Worm (Caenorhabditis elegans) whole organism, young adult: Measurements from ENCODE around the gene CD4.1.

Experiments used
- B0019.2 ChIP-seq: fragments of 200-800 bp; sonication (Bioruptor generic); conservative IDR thresholded peaks from 2 replicates; pipeline ENCODE4 v1.3.6; 2022; ENCODE audit warnings: missing genetic modification reagents, missing genetic modification characterization, missing compliant biosample characterization
- B0336.3 ChIP-seq: fragments of 200-800 bp; sonication (Bioruptor generic); IDR thresholded peaks from 2 replicates; pipeline ENCODE4 v1.3.6; 2022; ENCODE audit warnings: missing genetic modification characterization, missing compliant biosample characterization
- C06A6.2 ChIP-seq: fragments of 200-800 bp; sonication (Bioruptor generic); conservative IDR thresholded peaks from 2 replicates; pipeline ENCODE4 v1.3.6; 2022; ENCODE audit warnings: missing genetic modification characterization, missing compliant biosample characterization
- F33H1.4 ChIP-seq: fragments of 200-800 bp; sonication (Bioruptor generic); IDR thresholded peaks from 2 replicates; pipeline ENCODE4 v1.3.6; 2022; ENCODE audit warnings: missing genetic modification reagents, missing genetic modification characterization, missing compliant biosample characterization
- T07F8.4 ChIP-seq: sonication (generic microtip); optimal IDR thresholded peaks from 2 replicates; lab custom pipeline; 2016; ENCODE audit warnings: mild to moderate bottlenecking, missing genetic modification characterization, moderate library complexity, missing compliant biosample characterization
- Y79H2A.3 ChIP-seq: fragments of 200-800 bp; sonication (Bioruptor generic); conservative IDR thresholded peaks from 2 replicates; pipeline ENCODE4 v1.3.6; 2022; ENCODE audit warnings: missing genetic modification reagents, missing genetic modification characterization, missing compliant biosample characterization
- ZK185.1 ChIP-seq: sonication (generic microtip); optimal IDR thresholded peaks from 2 replicates; lab custom pipeline; 2016; ENCODE audit warnings: mild to moderate bottlenecking, missing genetic modification characterization, missing compliant biosample characterization; ENCODE audit not compliant: poor library complexity, severe bottlenecking
- attf-5 ChIP-seq: fragments of 200-800 bp; sonication (Bioruptor generic); optimal IDR thresholded peaks from 2 replicates; lab custom pipeline; 2018; ENCODE audit warnings: mild to moderate bottlenecking, missing genetic modification characterization, missing compliant biosample characterization
- attf-6 ChIP-seq: fragments of 200-800 bp; sonication (Bioruptor generic); IDR thresholded peaks from 2 replicates; pipeline ENCODE4 v1.3.6; 2022; ENCODE audit warnings: missing genetic modification reagents, missing genetic modification characterization, missing compliant biosample characterization
- cebp-1 ChIP-seq, 2 experiments: fragments of 200-800 bp in 1 of 2; sonication (Bioruptor generic) in 1 of 2; sonication (generic microtip) in 1 of 2; IDR thresholded peaks in 1 of 2; optimal IDR thresholded peaks in 1 of 2; 2 replicates each; pipeline versions ENCODE4 v1.3.6 to Lab custom; 2017 to 2022; ENCODE audit warnings: missing compliant biosample characterization in 2 of 2, missing genetic modification characterization in 2 of 2, mild to moderate bottlenecking in 1 of 2, missing genetic modification reagents in 1 of 2, moderate library complexity in 1 of 2
- ceh-100 ChIP-seq: fragments of 200-800 bp; sonication (Bioruptor generic); IDR thresholded peaks from 2 replicates; pipeline ENCODE4 v1.3.6; 2022; ENCODE audit warnings: missing genetic modification reagents, missing genetic modification characterization, missing compliant biosample characterization
- ceh-91 ChIP-seq: fragments of 200-800 bp; sonication (Bioruptor generic); IDR thresholded peaks from 2 replicates; pipeline ENCODE4 v1.3.6; 2022; ENCODE audit warnings: missing genetic modification reagents, missing genetic modification characterization, missing compliant biosample characterization
- die-1 ChIP-seq: sonication (generic microtip); optimal IDR thresholded peaks from 2 replicates; lab custom pipeline; 2016; ENCODE audit warnings: missing genotype, mild to moderate bottlenecking, missing genetic modification characterization, missing compliant biosample characterization
- dpl-1 ChIP-seq: fragments of 150-350 bp; optimal IDR thresholded peaks from 2 replicates; lab custom pipeline; 2014; ENCODE audit warnings: missing biosample characterization, missing genetic modification reagents, missing genetic modification characterization
- efl-1 ChIP-seq: fragments of 150-350 bp; optimal IDR thresholded peaks from 2 replicates; lab custom pipeline; 2014; ENCODE audit warnings: missing biosample characterization, missing genetic modification reagents, missing genetic modification characterization
- egrh-3 ChIP-seq: fragments of 200-800 bp; sonication (Bioruptor generic); IDR thresholded peaks from 2 replicates; pipeline ENCODE4 v1.3.6; 2022; ENCODE audit warnings: missing genetic modification reagents, missing genetic modification characterization, missing compliant biosample characterization
- him-1 ChIP-seq: sonication (generic microtip); optimal IDR thresholded peaks from 2 replicates; lab custom pipeline; 2016; ENCODE audit warnings: missing genotype, missing genetic modification reagents, missing genetic modification characterization, missing compliant biosample characterization
- hlh-26 ChIP-seq: fragments of 200-800 bp; sonication (Bioruptor generic); conservative IDR thresholded peaks from 2 replicates; pipeline ENCODE4 v1.3.6; 2022; ENCODE audit warnings: missing genetic modification reagents, missing genetic modification characterization, missing compliant biosample characterization
- hmg-1.2 ChIP-seq: fragments of 200-800 bp; sonication (Bioruptor generic); IDR thresholded peaks from 2 replicates; pipeline ENCODE4 v1.3.6; 2022; ENCODE audit warnings: missing genetic modification reagents, missing genetic modification characterization, missing compliant biosample characterization
- let-607 ChIP-seq, 2 experiments: fragments of 200-800 bp in 1 of 2; sonication (Bioruptor generic) in 1 of 2; sonication (generic microtip) in 1 of 2; optimal IDR thresholded peaks; 2 replicates each; lab custom pipeline; 2016 to 2018; ENCODE audit warnings: mild to moderate bottlenecking in 2 of 2, missing compliant biosample characterization in 2 of 2, missing genetic modification characterization in 2 of 2, moderate library complexity in 2 of 2, missing genotype in 1 of 2
- lin-40 ChIP-seq: sonication (generic microtip); optimal IDR thresholded peaks from 2 replicates; lab custom pipeline; 2016; ENCODE audit warnings: missing genetic modification characterization, mild to moderate bottlenecking, missing compliant biosample characterization, missing genotype, missing genetic modification reagents
- lir-1 ChIP-seq: fragments of 200-800 bp; sonication (Bioruptor generic); conservative IDR thresholded peaks from 2 replicates; pipeline ENCODE4 v1.3.6; 2022; ENCODE audit warnings: missing genetic modification reagents, missing genetic modification characterization, missing compliant biosample characterization
- madf-8 ChIP-seq: fragments of 200-800 bp; sonication (Bioruptor generic); conservative IDR thresholded peaks from 2 replicates; pipeline ENCODE4 v1.3.6; 2022; ENCODE audit warnings: missing genetic modification reagents, missing genetic modification characterization, missing compliant biosample characterization
- nfyb-1 ChIP-seq: fragments of 200-800 bp; sonication (Bioruptor generic); IDR thresholded peaks from 2 replicates; pipeline ENCODE4 v1.3.6; 2022; ENCODE audit warnings: missing genetic modification reagents, missing genetic modification characterization, missing compliant biosample characterization
- nhr-27 ChIP-seq: fragments of 200-800 bp; sonication (Bioruptor generic); optimal IDR thresholded peaks from 2 replicates; lab custom pipeline; 2018; ENCODE audit warnings: mild to moderate bottlenecking, missing genetic modification characterization, moderate library complexity, missing compliant biosample characterization
- nhr-90 ChIP-seq: sonication (generic microtip); optimal IDR thresholded peaks from 2 replicates; lab custom pipeline; 2016; ENCODE audit warnings: missing genotype, mild to moderate bottlenecking, missing genetic modification characterization, missing compliant biosample characterization
- pha-4 ChIP-seq: fragments of 150-350 bp; sonication (generic microtip); optimal IDR thresholded peaks from 2 replicates; lab custom pipeline; 2014; ENCODE audit warnings: missing biosample characterization, missing genetic modification reagents, missing genetic modification characterization
- repo-1 ChIP-seq: sonication (generic microtip); optimal IDR thresholded peaks from 2 replicates; lab custom pipeline; 2017; ENCODE audit warnings: mild to moderate bottlenecking, missing genetic modification characterization, missing compliant biosample characterization
- snpc-4 ChIP-seq, 5 experiments: fragments of 150-350 bp in 1 of 5; sonication (generic microtip) in 4 of 5; optimal IDR thresholded peaks; 2 replicates each; lab custom pipeline; 2014 to 2018; ENCODE audit warnings: missing genetic modification characterization in 5 of 5, missing biosample characterization in 3 of 5, antibody characterized with exemption in 2 of 5, mild to moderate bottlenecking in 2 of 5, missing compliant biosample characterization in 2 of 5, missing genotype in 2 of 5, moderate library complexity in 2 of 5, missing genetic modification reagents in 1 of 5
- tbp1 ChIP-seq: fragments of 200-800 bp; sonication (Bioruptor generic); optimal IDR thresholded peaks from 2 replicates; lab custom pipeline; 2018; ENCODE audit warnings: mild to moderate bottlenecking, missing genetic modification characterization, missing compliant biosample characterization
- ztf-6 ChIP-seq: fragments of 200-800 bp; sonication (Bioruptor generic); IDR thresholded peaks from 2 replicates; pipeline ENCODE4 v1.3.6; 2022; ENCODE audit warnings: missing genetic modification reagents, missing genetic modification characterization, missing compliant biosample characterization

CD4.1 gene

DNA sequence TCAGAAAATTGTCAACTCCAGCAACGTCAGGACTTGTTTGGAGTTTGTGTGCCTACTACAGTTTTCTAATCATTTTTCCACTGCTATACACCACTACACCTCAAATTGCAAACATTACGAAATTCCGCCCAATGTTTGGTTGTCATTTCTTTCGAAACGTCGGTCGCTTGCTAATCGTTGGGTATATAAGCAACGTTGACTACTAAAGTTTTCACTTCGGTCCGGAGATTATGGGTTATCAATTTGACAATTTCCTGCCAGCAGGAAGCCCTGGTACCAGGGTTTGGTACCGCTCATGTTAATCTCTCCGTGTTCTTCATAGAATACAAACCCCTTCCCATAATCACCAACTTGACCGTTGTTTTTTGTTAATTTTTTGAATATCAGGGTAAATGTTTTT is 30.3 kb upstream of the CD4.1 start (continued):
- TF ChIP-seq snpc-4 (GFP tag; optimal IDR thresholded peaks at IDR 0.05; lab: Kevin White, UChicago) (peak; percentile 78), snpc-4 (tag; optimal IDR thresholded peaks at IDR 0.05; lab: Kevin White, UChicago) (peak; percentile 92 to 99 (median 98)), tbp1 (GFP tag; lab: Kevin White, UChicago) (peak; percentile 27), hlh-26 (no peak), nfyb-1 (GFP tag; lab: Robert Waterston, UW) (peak; percentile 74), ZK185.1 (tag; lab: Kevin White, UChicago) (peak; percentile 50), lir-1 (GFP tag; lab: Robert Waterston, UW) (no peak), him-1 (tag; lab: Kevin White, UChicago) (no peak), nhr-90 (peak; percentile 32)

DNA sequence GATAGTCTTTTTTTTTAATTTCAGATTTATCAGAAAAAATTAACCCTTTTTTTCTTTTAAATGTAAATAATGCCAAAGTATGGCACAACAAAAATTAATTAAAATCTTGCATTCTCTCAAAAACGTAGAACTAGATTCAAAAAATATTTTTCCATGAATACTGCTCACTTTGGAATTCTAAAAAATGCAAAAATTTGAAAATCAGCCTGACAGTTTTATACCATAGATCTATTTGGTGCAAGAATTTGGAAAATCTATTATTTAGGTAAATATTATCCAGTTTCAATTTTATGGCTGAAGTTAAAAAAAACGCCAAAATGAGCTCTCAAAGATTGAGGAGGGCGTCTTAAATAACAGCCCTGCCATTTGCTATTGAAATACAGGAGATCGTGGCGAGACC is 26.7 kb upstream of the CD4.1 start:
- TF ChIP-seq pha-4 (tag; lab: Kevin White, UChicago): no peak
- TF ChIP-seq lin-40: no peak
- no peak for TF ChIP-seq hmg-1.2 (GFP tag; lab: Robert Waterston, UW)
- no peak for TF ChIP-seq egrh-3 (GFP tag; lab: Robert Waterston, UW)
- no peak for TF ChIP-seq T07F8.4 (tag; lab: Kevin White, UChicago)
- no peak for TF ChIP-seq B0336.3 (GFP tag; lab: Robert Waterston, UW)
- no peak for TF ChIP-seq die-1 (tag; lab: Kevin White, UChicago)
- TF ChIP-seq dpl-1 (GFP tag; lab: Kevin White, UChicago): no peak
- no peak for TF ChIP-seq ceh-100 (GFP tag; lab: Robert Waterston, UW)
- TF ChIP-seq nhr-27 (tag; lab: Kevin White, UChicago): no peak
- no peak for TF ChIP-seq efl-1
- TF ChIP-seq attf-6 (GFP tag; lab: Robert Waterston, UW): no peak
- no peak for TF ChIP-seq ztf-6
- TF ChIP-seq B0019.2 (GFP tag; lab: Robert Waterston, UW): no peak
- no peak for TF ChIP-seq ceh-91 (GFP tag; lab: Robert Waterston, UW)
- no peak for TF ChIP-seq repo-1 (tag; lab: Kevin White, UChicago)
- no peak for TF ChIP-seq madf-8 (GFP tag; lab: Robert Waterston, UW)

- TF ChIP-seq C06A6.2 (GFP tag; lab: Robert Waterston, UW) (0 out of 2 replicates have a peak, but pooled peaks have one; percentile 13), cebp-1 (GFP tag; IDR thresholded peaks at IDR 0.05; lab: Robert Waterston, UW) (peak; percentile 88), cebp-1 (tag; optimal IDR thresholded peaks at IDR 0.05; lab: Kevin White, UChicago) (peak; percentile 97), snpc-4 (GFP tag; optimal IDR thresholded peaks at IDR 0.05; lab: Kevin White, UChicago) (no peak), snpc-4 (tag; optimal IDR thresholded peaks at IDR 0.05; lab: Kevin White, UChicago) (peak in 3 of 4 experiments; percentile 33 to 52 (median 46)), Y79H2A.3 (GFP tag; lab: Robert Waterston, UW) (no peak), attf-5 (peak; percentile 65), lin-40 (peak; percentile 21), let-607 (tag; optimal IDR thresholded peaks at IDR 0.05; lab: Kevin White, UChicago) (peak in 1 of 2 experiments; percentile 29), F33H1.4 (no peak), hmg-1.2 (GFP tag; lab: Robert Waterston, UW) (peak; percentile 85; the same call in 1 of the 2 replicates)
Measured at ce11 chrV:5580517-5580916, 25.8 kb upstream of the CD4.1 start.

DNA sequence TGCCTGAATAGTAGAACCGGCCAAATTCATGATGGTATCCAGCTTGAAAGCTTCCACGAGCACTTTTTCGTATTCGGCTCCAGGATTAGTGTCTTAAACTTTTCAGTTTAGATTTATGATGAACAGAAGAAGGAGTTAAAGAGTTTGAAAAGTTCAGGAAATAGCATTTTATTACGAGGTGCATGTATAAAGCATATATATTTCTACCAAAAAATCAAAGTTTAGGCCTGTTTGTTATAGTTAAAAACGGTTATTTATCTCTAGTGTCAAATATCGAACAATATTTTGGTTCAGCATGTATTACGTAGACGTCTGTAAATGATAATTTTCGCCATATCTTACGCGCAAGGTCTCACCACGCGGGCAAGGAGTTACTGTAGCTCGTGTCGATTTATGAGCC is 25.0 kb upstream of the CD4.1 start, which contains the start of gene klc-2:
TSS of gene klc-2 (minus strand) at position 101 of the 400 bp plus-strand sequence.
- no peak for TF ChIP-seq B0019.2 (GFP tag; lab: Robert Waterston, UW)
